Worm (Caenorhabditis elegans): ENCODE data around the gene Y57G11C.1130.

The Y57G11C.1130 gene

DNA sequence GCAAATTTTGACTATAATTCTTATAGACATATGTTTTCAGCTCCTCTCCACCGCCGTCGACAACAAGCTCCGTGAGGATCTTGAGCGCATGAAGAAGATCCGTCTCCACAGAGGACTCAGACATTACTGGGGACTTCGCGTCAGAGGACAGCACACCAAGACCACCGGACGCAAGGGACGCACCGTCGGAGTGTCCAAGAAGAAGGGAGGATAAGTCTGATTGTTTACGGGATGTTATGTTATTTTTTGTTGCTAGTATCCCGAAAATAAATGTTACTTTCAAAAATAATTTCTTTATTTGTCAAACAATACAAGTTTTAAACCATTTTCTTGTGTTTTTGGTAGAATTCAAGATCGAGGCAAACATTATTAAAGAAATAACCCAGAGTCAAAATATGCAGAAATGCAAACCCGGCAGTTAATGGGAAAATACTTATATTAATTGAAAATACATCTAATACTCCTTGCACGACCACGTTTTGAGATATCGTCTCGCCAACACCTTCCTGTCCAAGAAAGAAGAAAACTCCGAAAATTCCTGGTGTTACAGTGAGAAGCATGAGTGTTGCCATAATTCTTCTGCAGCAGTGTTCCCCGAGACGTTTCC is 43.9 kb downstream of the Y57G11C.1130 start (continued):
- TF ChIP-seq hrde-1 (tag; optimal IDR thresholded peaks at IDR 0.05; ENCODE audit: borderline replicate concordance) (no peak), repo-1 (tag; optimal IDR thresholded peaks at IDR 0.05) (no peak), attf-6 (GFP tag; IDR thresholded peaks at IDR 0.05) (peak; percentile 96), egrh-3 (GFP tag; IDR thresholded peaks at IDR 0.05) (no peak), ets-4 (GFP tag; optimal IDR thresholded peaks at IDR 0.05) (no peak), snpc-1.1 (tag; optimal IDR thresholded peaks at IDR 0.05; ENCODE audit: insufficient read depth) (no peak), snpc-4 (GFP tag; optimal IDR thresholded peaks at IDR 0.05) (peak; percentile 65), snpc-4 (tag; optimal IDR thresholded peaks at IDR 0.05) (peak in 2 of 4 experiments; percentile 62 to 88), lin-54 (GFP tag; optimal IDR thresholded peaks at IDR 0.05) (no peak), attf-3 (GFP tag; conservative IDR thresholded peaks at IDR 0.05) (no peak), D2030.7 (GFP tag; IDR thresholded peaks at IDR 0.05) (no peak), pbrm-1 (GFP tag; IDR thresholded peaks at IDR 0.05) (no peak), ztf-18 (tag; optimal IDR thresholded peaks at IDR 0.05) (no peak), tbx-9 (tag; optimal IDR thresholded peaks at IDR 0.05; ENCODE audit: borderline replicate concordance) (no peak)

ce11 chrIV:14828218-14828617 is 45.9 kb downstream of the Y57G11C.1130 start:
- peak; percentile 60 for TF ChIP-seq lsl-1 (GFP tag; optimal IDR thresholded peaks at IDR 0.05)
- TF ChIP-seq ZK185.1 (tag; optimal IDR thresholded peaks at IDR 0.05; ENCODE audit: poor library complexity, severe bottlenecking): no peak
- TF ChIP-seq pbrm-1 (GFP tag; IDR thresholded peaks at IDR 0.05): no peak
- 0 out of 2 replicates have a peak, but pooled peaks have one; percentile 44 for TF ChIP-seq attf-6 (GFP tag; IDR thresholded peaks at IDR 0.05)
- no peak for TF ChIP-seq snpc-4 (GFP tag; optimal IDR thresholded peaks at IDR 0.05)
- TF ChIP-seq snpc-4 (tag; optimal IDR thresholded peaks at IDR 0.05): peak in 1 of 4 experiments; percentile 61
- TF ChIP-seq mes-4 (tag; optimal IDR thresholded peaks at IDR 0.05): no peak
- no peak for TF ChIP-seq ets-4 (GFP tag; optimal IDR thresholded peaks at IDR 0.05)
- peak; percentile 37 for TF ChIP-seq F33H1.4 (GFP tag; IDR thresholded peaks at IDR 0.05)
- TF ChIP-seq attf-5 (GFP tag; optimal IDR thresholded peaks at IDR 0.05): no peak

- TF ChIP-seq C17E4.6 (GFP tag; IDR thresholded peaks at IDR 0.05) (no peak), hlh-26 (GFP tag; conservative IDR thresholded peaks at IDR 0.05) (no peak), let-526 (GFP tag; IDR thresholded peaks at IDR 0.05) (no peak), him-1 (tag; optimal IDR thresholded peaks at IDR 0.05) (no peak), hrde-1 (tag; optimal IDR thresholded peaks at IDR 0.05; ENCODE audit: borderline replicate concordance) (no peak), atf-7 (tag; optimal IDR thresholded peaks at IDR 0.05) (no peak), C06A6.2 (GFP tag; conservative IDR thresholded peaks at IDR 0.05) (no peak), mxl-1 (tag; optimal IDR thresholded peaks at IDR 0.05) (no peak), aptf-3 (GFP tag; IDR thresholded peaks at IDR 0.05) (no peak), lin-26 (GFP tag; IDR thresholded peaks at IDR 0.05) (no peak), ztf-22 (GFP tag; optimal IDR thresholded peaks at IDR 0.05) (no peak), tbp1 (GFP tag; optimal IDR thresholded peaks at IDR 0.05) (no peak), lsl-1 (GFP tag; optimal IDR thresholded peaks at IDR 0.05) (no peak), tlf-1 (GFP tag; optimal IDR thresholded peaks at IDR 0.05) (no peak), dpl-1 (GFP tag; optimal IDR thresholded peaks at IDR 0.05) (no peak), nhr-120 (GFP tag; IDR thresholded peaks at IDR 0.05) (no peak)
Measured at ce11 chrIV:14829026-14829425, 46.7 kb downstream of the Y57G11C.1130 start, which contains the start of gene hhat-2. Gene hhat-2 (minus strand): TSS chrIV:14829126.

Measured in whole organism, young adult.